Worm (Caenorhabditis elegans) whole organism, L4/young adult: Measurements from ENCODE around the gene ckb-3.

Experiments
- W03F9.2 ChIP-seq: fragments of 150-350 bp; optimal IDR thresholded peaks from 2 replicates; lab custom pipeline; 2014; ENCODE audit warnings: missing biosample characterization, missing genetic modification characterization
- dao-5 ChIP-seq: sonication (generic microtip); optimal IDR thresholded peaks from 2 replicates; lab custom pipeline; 2016; ENCODE audit warnings: missing genotype, missing genetic modification characterization, moderate library complexity, missing compliant biosample characterization
- him-1 ChIP-seq: sonication (generic microtip); optimal IDR thresholded peaks from 2 replicates; lab custom pipeline; 2016; ENCODE audit warnings: missing genotype, missing genetic modification reagents, missing genetic modification characterization, missing compliant biosample characterization

The ckb-3 gene

ce11 chrIII:4370585-4370984 is at the start of gene ckb-3:
Gene ckb-3 (plus strand): TSS chrIII:4370885.
- TF ChIP-seq dao-5 (tag; lab: Kevin White, UChicago) (no peak), W03F9.2 (tag; lab: Kevin White, UChicago) (no peak), him-1 (tag; lab: Kevin White, UChicago) (no peak)

- no peak for TF ChIP-seq W03F9.2 (tag; lab: Kevin White, UChicago)
- TF ChIP-seq dao-5 (tag; lab: Kevin White, UChicago) = no peak
Observed at ce11 chrIII:4321399-4321798, 49.3 kb upstream of the ckb-3 start, which contains the start of gene H38K22.7. Gene H38K22.7 (plus strand): TSS chrIII:4321699.

- TF ChIP-seq him-1 (tag; lab: Kevin White, UChicago) (no peak), dao-5 (tag; lab: Kevin White, UChicago) (no peak), W03F9.2 (tag; lab: Kevin White, UChicago) (no peak)
Observed at ce11 chrIII:4323120-4323519, 47.6 kb upstream of the ckb-3 start.

- TF ChIP-seq W03F9.2 (tag; lab: Kevin White, UChicago) (no peak), him-1 (tag; lab: Kevin White, UChicago) (no peak), dao-5 (tag; lab: Kevin White, UChicago) (no peak)
Observed at ce11 chrIII:4323859-4324258, 46.8 kb upstream of the ckb-3 start, which contains the start of gene H38K22.9. Gene H38K22.9 (plus strand): TSS chrIII:4324159.

- TF ChIP-seq dao-5 (tag; lab: Kevin White, UChicago) (no peak), W03F9.2 (tag; lab: Kevin White, UChicago) (no peak), him-1 (tag; lab: Kevin White, UChicago) (no peak)
Observed at ce11 chrIII:4328208-4328987, 42.3 kb upstream of the ckb-3 start.

ce11 chrIII:4330984-4331383 is 39.7 kb upstream of the ckb-3 start, which contains the start of gene gly-6:
Gene gly-6 (minus strand): TSS chrIII:4331228.
- TF ChIP-seq dao-5 (tag; lab: Kevin White, UChicago) (no peak), W03F9.2 (tag; lab: Kevin White, UChicago) (no peak), him-1 (tag; lab: Kevin White, UChicago) (no peak)

- no peak for TF ChIP-seq him-1 (tag; lab: Kevin White, UChicago)
- peak; percentile 67 for TF ChIP-seq W03F9.2 (tag; lab: Kevin White, UChicago)
Observed at ce11 chrIII:4332543-4333042, 38.1 kb upstream of the ckb-3 start, which contains the start of gene cdk-12. Gene cdk-12 (plus strand): TSS chrIII:4332992.

- TF ChIP-seq W03F9.2 (tag; lab: Kevin White, UChicago) (peak; percentile 27), dao-5 (tag; lab: Kevin White, UChicago) (no peak)
Observed at ce11 chrIII:4335614-4336013, 35.1 kb upstream of the ckb-3 start.

- TF ChIP-seq him-1 (tag; lab: Kevin White, UChicago) (no peak), W03F9.2 (tag; lab: Kevin White, UChicago) (peak; percentile 55)
Observed at ce11 chrIII:4343070-4343469, 27.6 kb upstream of the ckb-3 start, which contains the start of the genes B0285.3 and lcmt-1. Gene B0285.3 (minus strand): TSS chrIII:4343336. Gene lcmt-1 (plus strand): TSS chrIII:4343446.

- TF ChIP-seq W03F9.2 (tag; lab: Kevin White, UChicago) = no peak
- TF ChIP-seq him-1 (tag; lab: Kevin White, UChicago) = no peak
- no peak for TF ChIP-seq dao-5 (tag; lab: Kevin White, UChicago)
Observed at ce11 chrIII:4345034-4345433, 25.7 kb upstream of the ckb-3 start, which contains the start of gene hse-5. Gene hse-5 (plus strand): TSS chrIII:4345334.

- TF ChIP-seq dao-5 (tag; lab: Kevin White, UChicago) (no peak), him-1 (tag; lab: Kevin White, UChicago) (no peak)
Observed at ce11 chrIII:4349799-4350198, 20.9 kb upstream of the ckb-3 start, which contains the start of gene B0285.6. Gene B0285.6 (plus strand): TSS chrIII:4350099.

ce11 chrIII:4356384-4356783 is 14.3 kb upstream of the ckb-3 start, which contains the start of gene mnp-1:
Gene mnp-1 (plus strand): TSS chrIII:4356594.
- TF ChIP-seq dao-5 (tag; lab: Kevin White, UChicago) (no peak), him-1 (tag; lab: Kevin White, UChicago) (no peak), W03F9.2 (tag; lab: Kevin White, UChicago) (no peak)

ce11 chrIII:4357438-4357837 is 13.2 kb upstream of the ckb-3 start:
- TF ChIP-seq dao-5 (tag; lab: Kevin White, UChicago) (no peak), W03F9.2 (tag; lab: Kevin White, UChicago) (no peak), him-1 (tag; lab: Kevin White, UChicago) (no peak)
